Worm (Caenorhabditis elegans): ENCODE measurements around the gene sec-24.2.

DNA sequence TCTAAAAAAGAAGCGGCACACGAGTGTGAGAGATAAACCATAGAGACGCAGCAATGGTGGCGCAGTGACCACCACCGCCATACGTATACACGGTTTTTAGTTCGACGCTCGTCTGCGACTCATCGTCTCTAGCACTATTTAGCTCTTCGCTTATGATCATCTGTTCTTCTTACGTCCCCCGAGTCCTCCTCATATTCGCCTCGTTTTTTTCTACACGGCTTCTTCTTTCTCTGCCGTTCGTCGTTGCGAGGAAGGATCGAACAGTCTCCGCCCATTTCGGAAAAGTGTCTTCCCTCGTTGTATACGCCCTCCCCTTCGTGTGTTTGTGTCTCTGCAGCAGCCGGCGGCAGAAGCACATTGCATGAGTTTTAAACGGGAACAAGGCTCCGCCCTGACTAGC is 4.4 kb upstream of the sec-24.2 start:
- TF ChIP-seq unc-130 (GFP tag; optimal IDR thresholded peaks at IDR 0.05): no peak
- TF ChIP-seq B0261.1 (tag; optimal IDR thresholded peaks at IDR 0.05): no peak
- no peak for TF ChIP-seq nhr-90 (tag; optimal IDR thresholded peaks at IDR 0.05)
- TF ChIP-seq F10E7.11 (tag; optimal IDR thresholded peaks at IDR 0.05): no peak
- TF ChIP-seq efl-1 (GFP tag; optimal IDR thresholded peaks at IDR 0.05): no peak
- TF ChIP-seq Y53F4B.3 (GFP tag; IDR thresholded peaks at IDR 0.05): no peak
- TF ChIP-seq pha-4 (tag; optimal IDR thresholded peaks at IDR 0.05): no peak
- no peak for TF ChIP-seq aptf-3 (GFP tag; IDR thresholded peaks at IDR 0.05)
- no peak for TF ChIP-seq ama-1 (optimal IDR thresholded peaks at IDR 0.05)
- no peak for TF ChIP-seq ama-1 (GFP tag; optimal IDR thresholded peaks at IDR 0.05)
- TF ChIP-seq snpc-1.3 (tag; optimal IDR thresholded peaks at IDR 0.05; ENCODE audit: insufficient read depth): no peak
- TF ChIP-seq ceh-91 (GFP tag; IDR thresholded peaks at IDR 0.05): no peak
- no peak for TF ChIP-seq C06A6.2 (GFP tag; conservative IDR thresholded peaks at IDR 0.05)
- TF ChIP-seq sea-2 (GFP tag; IDR thresholded peaks at IDR 0.05): no peak
- TF ChIP-seq lin-54 (GFP tag; optimal IDR thresholded peaks at IDR 0.05): no peak
